Fruit fly (Drosophila melanogaster) Kc167 (cell line): ENCODE measurements around the gene CG31275.

Experiments
- Myc ChIP-seq: fragments of >200 bp; optimal IDR thresholded peaks from 2 replicates; lab custom pipeline; 2017; ENCODE audit warnings: missing external identifiers
- Sin3A ChIP-seq: fragments of >200 bp; optimal IDR thresholded peaks from 2 replicates; lab custom pipeline; 2018; ENCODE audit warnings: missing external identifiers
- h ChIP-seq: fragments of >200 bp; optimal IDR thresholded peaks from 3 replicates; lab custom pipeline; 2018; ENCODE audit warnings: missing external identifiers
- insv ChIP-seq: fragments of >200 bp; optimal IDR thresholded peaks from 3 replicates; lab custom pipeline; 2018; ENCODE audit warnings: missing external identifiers
- psq ChIP-seq: fragments of >200 bp; optimal IDR thresholded peaks from 2 replicates; lab custom pipeline; 2017; ENCODE audit warnings: missing external identifiers
- ttk ChIP-seq: sonication (Bioruptor generic); optimal IDR thresholded peaks from 2 replicates; lab custom pipeline; 2017; ENCODE audit warnings: missing external identifiers

DNA sequence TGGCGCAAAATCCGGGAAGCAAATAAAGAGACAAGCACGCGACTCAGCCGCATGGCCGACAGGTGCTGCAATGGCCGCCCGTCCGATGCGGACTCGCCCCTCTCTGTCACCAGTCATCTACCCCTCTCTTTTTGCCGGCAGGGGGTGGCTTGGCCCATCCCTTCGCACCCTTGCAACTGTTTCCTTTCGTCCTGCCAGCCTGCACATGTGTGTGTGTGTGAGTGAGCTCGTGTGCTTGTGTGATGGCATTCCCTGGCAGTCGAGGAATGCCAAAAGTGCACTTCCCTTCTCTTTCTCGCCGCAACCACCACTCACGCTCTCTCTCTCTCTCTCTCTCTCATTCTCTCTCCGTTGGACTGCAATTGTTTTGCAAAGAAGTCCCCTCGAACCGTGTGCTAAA is 35.5 kb downstream of the CG31275 start:
- TF ChIP-seq ttk (lab: Kevin White, UChicago): no peak
- TF ChIP-seq h (lab: Kevin White, UChicago): no peak
- no peak for TF ChIP-seq Sin3A (lab: Kevin White, UChicago)
- no peak for TF ChIP-seq Myc (lab: Kevin White, UChicago)
- TF ChIP-seq psq (lab: Kevin White, UChicago): no peak
- TF ChIP-seq insv (lab: Kevin White, UChicago): no peak
